Fruit fly (Drosophila melanogaster): Measurements from ENCODE around the gene IFT46.

IFT46 gene

dm6 chr2L:18566235-18567158 lies 49.4 kb downstream of the IFT46 start (continued):
- TF ChIP-seq h (optimal IDR thresholded peaks at IDR 0.05) (no peak), Bdp1 (GFP tag; optimal IDR thresholded peaks at IDR 0.05) (no peak), CG1603 (tag; optimal IDR thresholded peaks at IDR 0.05) (no peak), wor (GFP tag; IDR thresholded peaks at IDR 0.05) (no peak), CG4360 (GFP tag; IDR thresholded peaks at IDR 0.05) (no peak), CG15479 (GFP tag; optimal IDR thresholded peaks at IDR 0.05) (peak; percentile 50), Hr39 (optimal IDR thresholded peaks at IDR 0.05) (no peak), CG2116 (GFP tag; optimal IDR thresholded peaks at IDR 0.05) (no peak), trh (GFP tag; optimal IDR thresholded peaks at IDR 0.05) (no peak), pita (GFP tag; optimal IDR thresholded peaks at IDR 0.05) (no peak), CG9797 (GFP tag; optimal IDR thresholded peaks at IDR 0.05) (no peak), CG18599 (GFP tag; optimal IDR thresholded peaks at IDR 0.05) (no peak), CG6689 (GFP tag; IDR thresholded peaks at IDR 0.05) (peak; percentile 47), CG14050 (GFP tag; IDR thresholded peaks at IDR 0.05) (no peak), p53 (GFP tag; optimal IDR thresholded peaks at IDR 0.05) (no peak), CG7745 (tag; optimal IDR thresholded peaks at IDR 0.05) (no peak), CG3847 (GFP tag; IDR thresholded peaks at IDR 0.05) (no peak), Drgx (GFP tag; IDR thresholded peaks at IDR 0.05) (no peak), CG4404 (GFP tag; IDR thresholded peaks at IDR 0.05) (no peak), CG1024 (GFP tag; IDR thresholded peaks at IDR 0.05) (no peak), gce (GFP tag; IDR thresholded peaks at IDR 0.05) (no peak), CG12236 (GFP tag; optimal IDR thresholded peaks at IDR 0.05) (no peak), abd-A (tag; optimal IDR thresholded peaks at IDR 0.05) (no peak), bbx (GFP tag; IDR thresholded peaks at IDR 0.05; ENCODE audit: partially characterized antibody) (no peak; the same call in 1 of the 2 replicates), hb (GFP tag; IDR thresholded peaks at IDR 0.05; ENCODE audit: partially characterized antibody) (no peak), CG12071 (GFP tag; optimal IDR thresholded peaks at IDR 0.05) (no peak), Dad (GFP tag; optimal IDR thresholded peaks at IDR 0.05) (no peak), Blimp-1 (GFP tag; optimal IDR thresholded peaks at IDR 0.05) (peak; percentile 40), Hr51 (GFP tag; optimal IDR thresholded peaks at IDR 0.05) (peak in 1 of 2 experiments; percentile 14), CG7357 (GFP tag; IDR thresholded peaks at IDR 0.05) (no peak), dysf (GFP tag; IDR thresholded peaks at IDR 0.05) (peak; percentile 39; the same call in 2 of the 3 replicates), CG4854 (GFP tag; optimal IDR thresholded peaks at IDR 0.05) (no peak), tup (GFP tag; optimal IDR thresholded peaks at IDR 0.05) (no peak), D (optimal IDR thresholded peaks at IDR 0.05) (no peak), D (GFP tag; optimal IDR thresholded peaks at IDR 0.05) (peak; percentile 16), Doc2 (GFP tag; IDR thresholded peaks at IDR 0.05) (no peak), CG17802 (tag; optimal IDR thresholded peaks at IDR 0.05) (no peak), CG3995 (GFP tag; optimal IDR thresholded peaks at IDR 0.05) (no peak), sima (GFP tag; optimal IDR thresholded peaks at IDR 0.05) (no peak), gsb (GFP tag; IDR thresholded peaks at IDR 0.05) (no peak), CG11560 (tag; IDR thresholded peaks at IDR 0.05) (no peak), CG13424 (tag; optimal IDR thresholded peaks at IDR 0.05) (no peak), lola (GFP tag; optimal IDR thresholded peaks at IDR 0.05) (peak in 1 of 3 experiments; percentile 28), stc (GFP tag; IDR thresholded peaks at IDR 0.05) (no peak), CG6254 (GFP tag; optimal IDR thresholded peaks at IDR 0.05) (no peak), B-H2 (GFP tag; optimal IDR thresholded peaks at IDR 0.05) (no peak), Lim3 (GFP tag; IDR thresholded peaks at IDR 0.05) (no peak), CG2889 (GFP tag; IDR thresholded peaks at IDR 0.05) (no peak), GATAe (GFP tag; conservative IDR thresholded peaks at IDR 0.05) (peak; percentile 59), CG8089 (GFP tag; optimal IDR thresholded peaks at IDR 0.05) (no peak)
